Fruit fly (Drosophila melanogaster): Measurements from ENCODE around the gene ND-42.

ND-42 gene

dm6 chr3R:22025320-22025719 lies 2.2 kb upstream of the ND-42 start, which contains the start of gene CG6028 (continued):
- peak; percentile 60 for TF ChIP-seq CG2120 (GFP tag; optimal IDR thresholded peaks at IDR 0.05)
- TF ChIP-seq psq (GFP tag; optimal IDR thresholded peaks at IDR 0.05): no peak
- no peak for TF ChIP-seq CG12219 (GFP tag; optimal IDR thresholded peaks at IDR 0.05)
- TF ChIP-seq CG42726 (GFP tag; IDR thresholded peaks at IDR 0.05; ENCODE audit: partially characterized antibody): peak; percentile 18; the same call in 1 of the 2 replicates
- peak; percentile 51 for TF ChIP-seq Ets65A (GFP tag)
- TF ChIP-seq CG15269 (tag; optimal IDR thresholded peaks at IDR 0.05): peak; percentile 18
- TF ChIP-seq CG7372 (GFP tag; IDR thresholded peaks at IDR 0.05): no peak
- TF ChIP-seq CG7839 (tag; optimal IDR thresholded peaks at IDR 0.05): peak; percentile 27
- peak; percentile 52 for TF ChIP-seq sob (GFP tag; IDR thresholded peaks at IDR 0.05)
- TF ChIP-seq CG3847 (GFP tag; IDR thresholded peaks at IDR 0.05): peak; percentile 39; the same call in 1 of the 2 replicates
- no peak for TF ChIP-seq Hey (tag; optimal IDR thresholded peaks at IDR 0.05)
- TF ChIP-seq CG10147 (GFP tag; optimal IDR thresholded peaks at IDR 0.05): no peak
- peak; percentile 3 for TF ChIP-seq fu2 (GFP tag; optimal IDR thresholded peaks at IDR 0.05)
- TF ChIP-seq Dll (GFP tag; IDR thresholded peaks at IDR 0.05; ENCODE audit: partially characterized antibody): peak; percentile 29; the same call in 2 of the 4 replicates
- TF ChIP-seq dati (GFP tag; IDR thresholded peaks at IDR 0.05): no peak
- no peak for TF ChIP-seq gfzf (GFP tag; optimal IDR thresholded peaks at IDR 0.05)
- TF ChIP-seq Trl (optimal IDR thresholded peaks at IDR 0.05): no peak
- TF ChIP-seq Trl (GFP tag; optimal IDR thresholded peaks at IDR 0.05): no peak
- no peak for TF ChIP-seq Awh (GFP tag; IDR thresholded peaks at IDR 0.05)
- peak; percentile 63 for TF ChIP-seq CG32532 (GFP tag; IDR thresholded peaks at IDR 0.05)
- TF ChIP-seq row (GFP tag; IDR thresholded peaks at IDR 0.05): peak; percentile 68
- no peak for TF ChIP-seq ttk (GFP tag; IDR thresholded peaks at IDR 0.05)
- TF ChIP-seq cad (GFP tag; optimal IDR thresholded peaks at IDR 0.05): no peak
- no peak for TF ChIP-seq mld (GFP tag; IDR thresholded peaks at IDR 0.05; ENCODE audit: partially characterized antibody)
- TF ChIP-seq mirr (GFP tag; optimal IDR thresholded peaks at IDR 0.05): no peak
- TF ChIP-seq abd-A (tag; optimal IDR thresholded peaks at IDR 0.05): no peak
- TF ChIP-seq slou (GFP tag; optimal IDR thresholded peaks at IDR 0.05): no peak
- no peak for TF ChIP-seq Dfd (GFP tag; optimal IDR thresholded peaks at IDR 0.05)
- TF ChIP-seq ham (GFP tag; IDR thresholded peaks at IDR 0.05): no peak
- no peak for TF ChIP-seq toy (GFP tag; IDR thresholded peaks at IDR 0.05)
- TF ChIP-seq Lim3 (GFP tag; IDR thresholded peaks at IDR 0.05): no peak
- TF ChIP-seq CG5180 (GFP tag; optimal IDR thresholded peaks at IDR 0.05): no peak
- TF ChIP-seq CG9215 (GFP tag; IDR thresholded peaks at IDR 0.05): no peak
- TF ChIP-seq p53 (GFP tag; optimal IDR thresholded peaks at IDR 0.05): no peak
- TF ChIP-seq CG14965 (GFP tag; optimal IDR thresholded peaks at IDR 0.05; ENCODE audit: borderline replicate concordance): no peak
- TF ChIP-seq CG4730 (GFP tag; IDR thresholded peaks at IDR 0.05): no peak
- TF ChIP-seq dpn (GFP tag; optimal IDR thresholded peaks at IDR 0.05): peak in 1 of 2 experiments; percentile 21
- no peak for TF ChIP-seq Neu2 (GFP tag; optimal IDR thresholded peaks at IDR 0.05; ENCODE audit: borderline replicate concordance)
- TF ChIP-seq CG13894 (tag; optimal IDR thresholded peaks at IDR 0.05): no peak
- no peak for TF ChIP-seq z (GFP tag; IDR thresholded peaks at IDR 0.05)
- TF ChIP-seq CG4404 (GFP tag; IDR thresholded peaks at IDR 0.05): no peak
- TF ChIP-seq CG1529 (GFP tag; optimal IDR thresholded peaks at IDR 0.05): no peak
- TF ChIP-seq Opbp (GFP tag; IDR thresholded peaks at IDR 0.05; ENCODE audit: partially characterized antibody): no peak
- TF ChIP-seq onecut (GFP tag; IDR thresholded peaks at IDR 0.05): no peak
- no peak for TF ChIP-seq CG8089 (GFP tag; optimal IDR thresholded peaks at IDR 0.05)
- TF ChIP-seq dmrt11E (tag; optimal IDR thresholded peaks at IDR 0.05): no peak
- no peak for TF ChIP-seq Chrac-16 (GFP tag; optimal IDR thresholded peaks at IDR 0.05)
- TF ChIP-seq ken (GFP tag; IDR thresholded peaks at IDR 0.05): no peak; the same call in 2 of the 3 replicates
- TF ChIP-seq crol (GFP tag; IDR thresholded peaks at IDR 0.05): no peak
- TF ChIP-seq Meics (GFP tag; optimal IDR thresholded peaks at IDR 0.05): no peak
- TF ChIP-seq gsb (GFP tag; IDR thresholded peaks at IDR 0.05): no peak
- TF ChIP-seq CG2116 (GFP tag; optimal IDR thresholded peaks at IDR 0.05): no peak
- TF ChIP-seq stc (GFP tag; IDR thresholded peaks at IDR 0.05): no peak

All from whole organism, embryonic.